In genomic region chr2L:5151324-5151821, dm6 we compare ENCODE assay signal across 1 fruit fly cellular context.
TF ChIP-seq lines count a peak whose summit lies in the region.

No protein-coding gene starts in this region.

TF ChIP-seq in whole organism, embryonic, 481 proteins besides CTCF, POLR2A, EP300 and RAD21 (continued from another document):
- TF ChIP-seq CG12659 (GFP tag; optimal IDR thresholded peaks at IDR 0.05; lab: Kevin White, UChicago), result peak; percentile 21
- TF ChIP-seq Nf-YA (GFP tag; IDR thresholded peaks at IDR 0.05; lab: Robert Waterston, UW), result no peak
- no peak for TF ChIP-seq kah (GFP tag; optimal IDR thresholded peaks at IDR 0.05; lab: Kevin White, UChicago)
- no peak for TF ChIP-seq CG2202 (tag; optimal IDR thresholded peaks at IDR 0.05; lab: Kevin White, UChicago)
- TF ChIP-seq Bdp1 (GFP tag; optimal IDR thresholded peaks at IDR 0.05; lab: Kevin White, UChicago), result no peak
- no peak for TF ChIP-seq en (GFP tag; optimal IDR thresholded peaks at IDR 0.05; lab: Kevin White, UChicago)
- TF ChIP-seq HmgZ (tag; optimal IDR thresholded peaks at IDR 0.05; lab: Kevin White, UChicago), result no peak
- no peak for TF ChIP-seq ssp (GFP tag; IDR thresholded peaks at IDR 0.05; lab: Robert Waterston, UW)
- TF ChIP-seq cg (GFP tag; optimal IDR thresholded peaks at IDR 0.05; lab: Kevin White, UChicago), result no peak
- TF ChIP-seq CG11085 (GFP tag; IDR thresholded peaks at IDR 0.05; lab: Robert Waterston, UW), result no peak
- no peak for TF ChIP-seq CG14050 (GFP tag; IDR thresholded peaks at IDR 0.05; lab: Robert Waterston, UW)
- TF ChIP-seq CG17385 (GFP tag; optimal IDR thresholded peaks at IDR 0.05; lab: Kevin White, UChicago), result peak; percentile 4
- peak; percentile 26 for TF ChIP-seq CG12769 (tag; optimal IDR thresholded peaks at IDR 0.05; lab: Kevin White, UChicago)
- no peak for TF ChIP-seq CG7963 (GFP tag; IDR thresholded peaks at IDR 0.05; lab: Robert Waterston, UW; ENCODE audit: partially characterized antibody)
- TF ChIP-seq emc (GFP tag; optimal IDR thresholded peaks at IDR 0.05; lab: Kevin White, UChicago), result no peak
- no peak for TF ChIP-seq luna (GFP tag; optimal IDR thresholded peaks at IDR 0.05; lab: Kevin White, UChicago)
- no peak for TF ChIP-seq CG12219 (GFP tag; optimal IDR thresholded peaks at IDR 0.05; lab: Kevin White, UChicago)
- TF ChIP-seq CG3407 (GFP tag; optimal IDR thresholded peaks at IDR 0.05; lab: Kevin White, UChicago), result no peak
- no peak for TF ChIP-seq H2.0 (GFP tag; IDR thresholded peaks at IDR 0.05; lab: Robert Waterston, UW)
- TF ChIP-seq Elba2 (GFP tag; optimal IDR thresholded peaks at IDR 0.05; lab: Kevin White, UChicago), result no peak
- TF ChIP-seq MBD-R2 (GFP tag; IDR thresholded peaks at IDR 0.05; lab: Robert Waterston, UW), result no peak
- no peak for TF ChIP-seq her (GFP tag; optimal IDR thresholded peaks at IDR 0.05; lab: Kevin White, UChicago)
- TF ChIP-seq gsb (GFP tag; IDR thresholded peaks at IDR 0.05; lab: Robert Waterston, UW), result no peak
- TF ChIP-seq CG7987 (GFP tag; optimal IDR thresholded peaks at IDR 0.05; lab: Kevin White, UChicago), result no peak
- TF ChIP-seq exex (tag; optimal IDR thresholded peaks at IDR 0.05; lab: Kevin White, UChicago), result peak; percentile 67
- TF ChIP-seq Nf-YC (tag; optimal IDR thresholded peaks at IDR 0.05; lab: Kevin White, UChicago), result peak; percentile 8
- TF ChIP-seq CG17361 (GFP tag; IDR thresholded peaks at IDR 0.05; lab: Robert Waterston, UW), result no peak
- TF ChIP-seq CG4617 (GFP tag; optimal IDR thresholded peaks at IDR 0.05; lab: Kevin White, UChicago; ENCODE audit: borderline replicate concordance), result no peak
- peak; percentile 33 for TF ChIP-seq Fer1 (GFP tag; optimal IDR thresholded peaks at IDR 0.05; lab: Kevin White, UChicago)
- TF ChIP-seq CG17829 (tag; optimal IDR thresholded peaks at IDR 0.05; lab: Kevin White, UChicago), result no peak
- TF ChIP-seq ftz-f1 (GFP tag; optimal IDR thresholded peaks at IDR 0.05; lab: Kevin White, UChicago), result peak; percentile 52
- no peak for TF ChIP-seq Ada2b (GFP tag; IDR thresholded peaks at IDR 0.05; lab: Robert Waterston, UW)
- no peak for TF ChIP-seq ems (GFP tag; optimal IDR thresholded peaks at IDR 0.05; lab: Kevin White, UChicago)
- TF ChIP-seq br (optimal IDR thresholded peaks at IDR 0.05; lab: Kevin White, UChicago), result no peak
- TF ChIP-seq CG2875 (GFP tag; optimal IDR thresholded peaks at IDR 0.05; lab: Kevin White, UChicago), result no peak
- TF ChIP-seq z (GFP tag; IDR thresholded peaks at IDR 0.05; lab: Robert Waterston, UW), result no peak
- TF ChIP-seq CG10147 (GFP tag; optimal IDR thresholded peaks at IDR 0.05; lab: Kevin White, UChicago), result no peak
- no peak for TF ChIP-seq CG12744 (GFP tag; optimal IDR thresholded peaks at IDR 0.05; lab: Kevin White, UChicago)
- TF ChIP-seq stc (GFP tag; IDR thresholded peaks at IDR 0.05; lab: Robert Waterston, UW), result no peak
- no peak for TF ChIP-seq CG8290 (GFP tag; optimal IDR thresholded peaks at IDR 0.05; lab: Kevin White, UChicago)
- no peak for TF ChIP-seq CG8290 (tag; optimal IDR thresholded peaks at IDR 0.05; lab: Kevin White, UChicago)
- no peak for TF ChIP-seq Usf (GFP tag; optimal IDR thresholded peaks at IDR 0.05; lab: Kevin White, UChicago)
- peak; percentile 41 for TF ChIP-seq B-H2 (GFP tag; optimal IDR thresholded peaks at IDR 0.05; lab: Kevin White, UChicago)
- no peak for TF ChIP-seq CG7372 (GFP tag; IDR thresholded peaks at IDR 0.05; lab: Robert Waterston, UW)
- TF ChIP-seq gem (tag; optimal IDR thresholded peaks at IDR 0.05; lab: Kevin White, UChicago), result no peak
- no peak for TF ChIP-seq Kr (GFP tag; optimal IDR thresholded peaks at IDR 0.05; lab: Kevin White, UChicago)
- no peak for TF ChIP-seq gfzf (GFP tag; optimal IDR thresholded peaks at IDR 0.05; lab: Kevin White, UChicago)
- no peak for TF ChIP-seq ro (GFP tag; IDR thresholded peaks at IDR 0.05; lab: Robert Waterston, UW)
- TF ChIP-seq CG30403 (GFP tag; optimal IDR thresholded peaks at IDR 0.05; lab: Kevin White, UChicago), result no peak
- no peak for TF ChIP-seq CG11093 (GFP tag; IDR thresholded peaks at IDR 0.05; lab: Robert Waterston, UW)
- TF ChIP-seq trem (tag; optimal IDR thresholded peaks at IDR 0.05; lab: Kevin White, UChicago), result no peak
- TF ChIP-seq CG14667 (GFP tag; IDR thresholded peaks at IDR 0.05; lab: Robert Waterston, UW), result no peak
- TF ChIP-seq CG10543 (GFP tag; optimal IDR thresholded peaks at IDR 0.05; lab: Kevin White, UChicago), result peak; percentile 64
- TF ChIP-seq shn (GFP tag; optimal IDR thresholded peaks at IDR 0.05; lab: Kevin White, UChicago), result no peak
- no peak for TF ChIP-seq fru (optimal IDR thresholded peaks at IDR 0.05; lab: Kevin White, UChicago)
- no peak for TF ChIP-seq sna (GFP tag; IDR thresholded peaks at IDR 0.05; lab: Robert Waterston, UW; ENCODE audit: partially characterized antibody)
- TF ChIP-seq CG42726 (GFP tag; IDR thresholded peaks at IDR 0.05; lab: Robert Waterston, UW; ENCODE audit: partially characterized antibody), result no peak
- TF ChIP-seq NK7.1 (GFP tag; optimal IDR thresholded peaks at IDR 0.05; lab: Kevin White, UChicago), result no peak
- no peak for TF ChIP-seq salm (tag; optimal IDR thresholded peaks at IDR 0.05; lab: Kevin White, UChicago)
- TF ChIP-seq CG6654 (GFP tag; optimal IDR thresholded peaks at IDR 0.05; lab: Kevin White, UChicago), result no peak
- no peak for TF ChIP-seq Ssrp (tag; optimal IDR thresholded peaks at IDR 0.05; lab: Kevin White, UChicago)
- no peak for TF ChIP-seq dati (GFP tag; IDR thresholded peaks at IDR 0.05; lab: Robert Waterston, UW)
- no peak for TF ChIP-seq CG7556 (GFP tag; optimal IDR thresholded peaks at IDR 0.05; lab: Kevin White, UChicago)
- TF ChIP-seq Antp (GFP tag; optimal IDR thresholded peaks at IDR 0.05; lab: Kevin White, UChicago), result no peak
- TF ChIP-seq fd64A (GFP tag; optimal IDR thresholded peaks at IDR 0.05; lab: Kevin White, UChicago), result no peak
- TF ChIP-seq sisA (GFP tag; IDR thresholded peaks at IDR 0.05; lab: Robert Waterston, UW), result no peak
- TF ChIP-seq CG18619 (GFP tag; optimal IDR thresholded peaks at IDR 0.05; lab: Kevin White, UChicago), result no peak
- no peak for TF ChIP-seq CG12942 (GFP tag; optimal IDR thresholded peaks at IDR 0.05; lab: Kevin White, UChicago)
- no peak for TF ChIP-seq Fer3 (tag; optimal IDR thresholded peaks at IDR 0.05; lab: Kevin White, UChicago)
- peak; percentile 53; the same call in 1 of the 3 replicates for TF ChIP-seq CG34422 (GFP tag; IDR thresholded peaks at IDR 0.05; lab: Robert Waterston, UW)
- TF ChIP-seq lmd (GFP tag; IDR thresholded peaks at IDR 0.05; lab: Robert Waterston, UW), result no peak
- TF ChIP-seq mirr (GFP tag; optimal IDR thresholded peaks at IDR 0.05; lab: Kevin White, UChicago), result peak; percentile 40
- no peak for TF ChIP-seq Ptx1 (GFP tag; IDR thresholded peaks at IDR 0.05; lab: Robert Waterston, UW)
- TF ChIP-seq CG4820 (GFP tag; optimal IDR thresholded peaks at IDR 0.05; lab: Kevin White, UChicago), result no peak
- TF ChIP-seq grn (GFP tag; optimal IDR thresholded peaks at IDR 0.05; lab: Kevin White, UChicago), result no peak
- TF ChIP-seq repo (GFP tag; optimal IDR thresholded peaks at IDR 0.05; lab: Kevin White, UChicago), result no peak
- no peak for TF ChIP-seq ken (GFP tag; IDR thresholded peaks at IDR 0.05; lab: Robert Waterston, UW)
- no peak for TF ChIP-seq Lpt (GFP tag; optimal IDR thresholded peaks at IDR 0.05; lab: Kevin White, UChicago)
- TF ChIP-seq scrt (GFP tag; optimal IDR thresholded peaks at IDR 0.05; lab: Kevin White, UChicago), result no peak
- TF ChIP-seq CG5180 (GFP tag; optimal IDR thresholded peaks at IDR 0.05; lab: Kevin White, UChicago), result no peak
- TF ChIP-seq Med (GFP tag; lab: Kevin White, UChicago), result peak; percentile 58
- TF ChIP-seq Rfx (GFP tag; IDR thresholded peaks at IDR 0.05; lab: Robert Waterston, UW), result no peak
- no peak for TF ChIP-seq CG13775 (GFP tag; optimal IDR thresholded peaks at IDR 0.05; lab: Kevin White, UChicago)
- no peak for TF ChIP-seq CG3995 (GFP tag; optimal IDR thresholded peaks at IDR 0.05; lab: Kevin White, UChicago)
- TF ChIP-seq CG4360 (GFP tag; IDR thresholded peaks at IDR 0.05; lab: Robert Waterston, UW), result no peak
- no peak for TF ChIP-seq CG6791 (GFP tag; IDR thresholded peaks at IDR 0.05; lab: Robert Waterston, UW; ENCODE audit: partially characterized antibody)
- no peak for TF ChIP-seq pnt (GFP tag; optimal IDR thresholded peaks at IDR 0.05; lab: Kevin White, UChicago)
- TF ChIP-seq ab (GFP tag; optimal IDR thresholded peaks at IDR 0.05; lab: Kevin White, UChicago), result no peak
- no peak for TF ChIP-seq tio (GFP tag; optimal IDR thresholded peaks at IDR 0.05; lab: Kevin White, UChicago)
- TF ChIP-seq CG4328 (GFP tag; optimal IDR thresholded peaks at IDR 0.05; lab: Kevin White, UChicago), result no peak
- no peak for TF ChIP-seq org-1 (GFP tag; optimal IDR thresholded peaks at IDR 0.05; lab: Kevin White, UChicago)
- no peak for TF ChIP-seq eve (GFP tag; optimal IDR thresholded peaks at IDR 0.05; lab: Kevin White, UChicago)
- no peak for TF ChIP-seq CG11398 (GFP tag; optimal IDR thresholded peaks at IDR 0.05; lab: Kevin White, UChicago)
- no peak for TF ChIP-seq CG18476 (GFP tag; optimal IDR thresholded peaks at IDR 0.05; lab: Kevin White, UChicago)
- peak; percentile 74; the same call in 1 of the 4 replicates for TF ChIP-seq chinmo (GFP tag; IDR thresholded peaks at IDR 0.05; lab: Robert Waterston, UW; ENCODE audit: partially characterized antibody)
- no peak for TF ChIP-seq CG43689 (GFP tag; IDR thresholded peaks at IDR 0.05; lab: Robert Waterston, UW)
- TF ChIP-seq CG14860 (GFP tag; IDR thresholded peaks at IDR 0.05; lab: Robert Waterston, UW; ENCODE audit: partially characterized antibody), result no peak
- TF ChIP-seq CG18011 (GFP tag; optimal IDR thresholded peaks at IDR 0.05; lab: Kevin White, UChicago), result no peak
- no peak for TF ChIP-seq Oaz (GFP tag; IDR thresholded peaks at IDR 0.05; lab: Robert Waterston, UW)
- TF ChIP-seq Deaf1 (tag; optimal IDR thresholded peaks at IDR 0.05; lab: Kevin White, UChicago), result peak; percentile 98
- no peak for TF ChIP-seq chm (GFP tag; IDR thresholded peaks at IDR 0.05; lab: Robert Waterston, UW)
- no peak for TF ChIP-seq CG8281 (tag; optimal IDR thresholded peaks at IDR 0.05; lab: Kevin White, UChicago)
- no peak for TF ChIP-seq B-H1 (GFP tag; IDR thresholded peaks at IDR 0.05; lab: Robert Waterston, UW)
- TF ChIP-seq inv (GFP tag; IDR thresholded peaks at IDR 0.05; lab: Robert Waterston, UW; ENCODE audit: partially characterized antibody), result no peak
- no peak for TF ChIP-seq lilli (GFP tag; optimal IDR thresholded peaks at IDR 0.05; lab: Kevin White, UChicago)
- TF ChIP-seq CG2889 (GFP tag; IDR thresholded peaks at IDR 0.05; lab: Robert Waterston, UW), result no peak
- no peak for TF ChIP-seq CG15696 (tag; optimal IDR thresholded peaks at IDR 0.05; lab: Kevin White, UChicago)
- TF ChIP-seq CG3065 (GFP tag; optimal IDR thresholded peaks at IDR 0.05; lab: Kevin White, UChicago), result no peak
- no peak for TF ChIP-seq CG13123 (GFP tag; optimal IDR thresholded peaks at IDR 0.05; lab: Kevin White, UChicago)
- TF ChIP-seq CG11504 (tag; optimal IDR thresholded peaks at IDR 0.05; lab: Kevin White, UChicago), result peak; percentile 48
- TF ChIP-seq CG10959 (GFP tag; IDR thresholded peaks at IDR 0.05; lab: Robert Waterston, UW), result no peak
- TF ChIP-seq CG2129 (GFP tag; IDR thresholded peaks at IDR 0.05; lab: Robert Waterston, UW; ENCODE audit: partially characterized antibody), result no peak
- no peak for TF ChIP-seq CG10209 (GFP tag; optimal IDR thresholded peaks at IDR 0.05; lab: Kevin White, UChicago)
- TF ChIP-seq CG6683 (GFP tag; optimal IDR thresholded peaks at IDR 0.05; lab: Kevin White, UChicago), result no peak
- TF ChIP-seq crol (GFP tag; IDR thresholded peaks at IDR 0.05; lab: Robert Waterston, UW), result no peak
- TF ChIP-seq vvl (GFP tag; IDR thresholded peaks at IDR 0.05; lab: Robert Waterston, UW), result 0 out of 2 replicates have a peak, but pooled peaks have one; percentile 16
- no peak for TF ChIP-seq CG10462 (GFP tag; optimal IDR thresholded peaks at IDR 0.05; lab: Kevin White, UChicago)
- TF ChIP-seq vnd (GFP tag; IDR thresholded peaks at IDR 0.05; lab: Robert Waterston, UW; ENCODE audit: partially characterized antibody), result no peak
- TF ChIP-seq slbo (GFP tag; IDR thresholded peaks at IDR 0.05; lab: Robert Waterston, UW), result no peak
- TF ChIP-seq CG14014 (GFP tag; IDR thresholded peaks at IDR 0.05; lab: Robert Waterston, UW), result no peak
- no peak for TF ChIP-seq Stat92E (GFP tag; optimal IDR thresholded peaks at IDR 0.05; lab: Kevin White, UChicago)
- TF ChIP-seq CG10267 (tag; optimal IDR thresholded peaks at IDR 0.05; lab: Kevin White, UChicago), result no peak
- TF ChIP-seq Xrp1 (GFP tag; IDR thresholded peaks at IDR 0.05; lab: Robert Waterston, UW), result no peak
- no peak for TF ChIP-seq Scr (GFP tag; IDR thresholded peaks at IDR 0.05; lab: Robert Waterston, UW; ENCODE audit: partially characterized antibody)
- no peak for TF ChIP-seq Atf-2 (GFP tag; optimal IDR thresholded peaks at IDR 0.05; lab: Kevin White, UChicago)
- TF ChIP-seq ci (GFP tag; IDR thresholded peaks at IDR 0.05; lab: Robert Waterston, UW), result no peak
- TF ChIP-seq CG12236 (GFP tag; optimal IDR thresholded peaks at IDR 0.05; lab: Kevin White, UChicago), result no peak
- peak; percentile 20 for TF ChIP-seq Hmr (GFP tag; optimal IDR thresholded peaks at IDR 0.05; lab: Kevin White, UChicago)
- no peak for TF ChIP-seq sqz (GFP tag; optimal IDR thresholded peaks at IDR 0.05; lab: Kevin White, UChicago)
- TF ChIP-seq CG32767 (GFP tag; IDR thresholded peaks at IDR 0.05; lab: Robert Waterston, UW), result no peak
- peak in 1 of 2 experiments; percentile 71 for TF ChIP-seq Eip74EF (GFP tag; optimal IDR thresholded peaks at IDR 0.05; lab: Kevin White, UChicago)
